Fruit fly (Drosophila melanogaster): Measurements from ENCODE around the gene Cby.

The Cby gene

DNA sequence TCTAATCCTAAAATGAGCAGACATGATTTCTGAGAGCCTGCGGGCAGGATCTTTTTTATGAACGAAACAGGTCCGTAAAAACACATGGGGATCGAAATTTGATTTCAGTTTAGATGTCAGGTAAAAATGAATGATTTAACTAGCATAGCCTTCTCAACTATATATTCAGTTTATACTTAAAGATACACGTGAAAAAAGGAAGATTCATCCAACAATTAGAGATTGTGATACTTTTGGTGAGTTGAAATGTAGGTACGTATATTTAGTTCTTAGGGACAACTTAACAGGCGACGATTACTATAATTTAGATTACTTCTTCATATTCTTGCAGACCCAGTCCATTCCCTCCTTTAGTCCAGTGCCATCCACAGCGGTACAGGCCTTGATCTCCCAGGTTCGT, 17.6 kb downstream of the Cby start, which contains the start of gene CG17819:
TSS of gene CG17819 (minus strand) at position 101 of the 400 bp plus-strand sequence.
- no peak for TF ChIP-seq CG17801 (GFP tag; optimal IDR thresholded peaks at IDR 0.05; ENCODE audit: partially characterized antibody)

DNA sequence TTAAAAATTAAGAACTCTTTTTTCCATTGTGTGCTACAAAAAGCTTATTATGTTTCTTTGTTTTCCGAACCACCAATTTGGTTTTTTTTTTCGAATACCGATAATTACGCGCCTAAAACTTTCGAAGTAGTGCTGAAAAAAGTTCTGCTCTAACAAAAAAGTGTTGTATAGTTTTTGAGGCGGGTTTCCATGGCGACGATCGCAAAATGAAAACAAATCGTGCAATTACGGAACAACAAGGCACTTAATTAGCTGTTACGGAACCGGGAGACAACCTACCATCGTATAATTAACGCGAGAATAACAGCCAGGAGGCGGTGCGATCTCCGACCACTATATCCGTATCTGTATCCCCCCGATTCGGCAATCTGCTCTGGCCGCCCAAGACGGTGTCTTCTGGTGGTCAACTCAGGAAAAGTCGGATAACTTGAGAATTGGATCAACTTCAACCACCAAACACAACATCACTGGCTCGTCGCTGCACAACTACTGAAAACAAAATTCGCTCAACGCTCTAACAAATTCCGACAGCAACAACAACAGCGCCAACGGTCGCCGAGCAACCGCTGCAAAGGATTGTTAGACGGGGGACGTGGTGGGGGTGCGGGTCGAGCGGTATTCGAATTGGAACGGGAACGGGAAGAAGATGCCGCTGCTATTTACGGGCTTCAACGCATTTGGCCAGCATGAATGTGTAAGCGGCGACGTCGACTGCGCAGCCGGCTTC, 19.2 kb downstream of the Cby start, which contains the start of the genes CG6678 and dnd:
TSS of gene CG6678 (plus strand) at position 169 of the 727 bp plus-strand sequence.
TSS of gene dnd (minus strand) at position 495 of the 727 bp plus-strand sequence.
- no peak for TF ChIP-seq CG17801 (GFP tag; optimal IDR thresholded peaks at IDR 0.05; ENCODE audit: partially characterized antibody)

DNA sequence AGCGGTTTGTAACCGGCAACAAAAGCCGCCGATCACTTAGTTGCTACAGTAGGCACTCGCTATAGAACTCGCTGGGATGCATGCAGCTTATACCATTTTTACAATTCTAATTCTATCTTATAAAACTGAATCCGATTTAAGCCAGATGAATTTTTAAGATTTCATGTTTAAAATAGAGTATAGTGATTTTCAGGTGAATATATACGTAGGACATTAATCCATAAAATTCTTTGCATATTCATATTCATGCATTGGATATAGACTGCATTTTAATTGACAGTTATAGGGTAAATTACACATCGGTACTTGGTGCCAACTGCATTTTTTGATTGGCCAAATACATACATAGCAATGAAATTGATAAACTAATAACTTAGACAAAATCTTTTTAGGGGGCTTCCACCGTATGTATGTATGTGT, 19.8 kb downstream of the Cby start:
- TF ChIP-seq CG17801 (GFP tag; optimal IDR thresholded peaks at IDR 0.05; ENCODE audit: partially characterized antibody): no peak

DNA sequence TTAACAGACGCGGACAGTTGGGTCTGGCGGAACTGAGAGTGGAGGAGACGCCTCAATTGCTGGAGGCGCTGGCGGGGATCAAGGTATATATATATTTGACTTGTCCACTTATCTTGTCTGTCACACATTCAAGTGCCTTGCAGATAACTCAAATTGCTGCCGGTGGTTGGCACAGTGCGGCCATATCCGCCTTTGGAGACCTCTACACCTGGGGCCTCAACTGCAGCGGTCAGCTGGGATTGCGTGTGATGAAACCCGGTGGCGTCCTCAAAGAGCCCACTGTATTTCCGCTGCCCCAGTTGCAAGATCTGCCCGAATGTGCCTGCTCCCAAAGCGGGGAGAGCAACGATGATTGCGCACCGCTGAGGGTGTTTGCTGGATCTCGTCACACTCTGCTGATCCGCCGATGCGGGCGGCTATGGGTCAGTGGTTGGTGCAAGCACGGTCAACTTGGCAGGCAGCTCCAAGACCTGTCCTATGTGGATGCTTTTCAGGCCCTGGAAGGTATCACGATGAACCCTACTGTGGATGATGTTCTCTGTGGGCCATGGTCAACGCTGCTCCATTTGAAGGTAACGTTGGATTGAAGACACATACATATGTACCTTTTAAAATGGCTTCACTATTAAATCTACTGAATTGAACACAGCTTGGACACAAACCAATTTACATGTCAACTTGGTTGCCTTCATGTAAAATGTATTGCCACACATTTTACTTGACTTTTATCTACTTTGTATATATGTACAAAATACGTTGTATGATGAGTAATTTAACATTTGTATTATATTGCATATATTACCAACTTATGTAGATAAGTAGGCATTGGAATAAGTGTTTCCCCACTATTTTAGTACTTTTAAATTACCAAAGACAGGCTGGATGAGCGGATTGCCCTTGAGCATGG, 21.1 kb downstream of the Cby start, which contains the start of gene CG43844:
TSS of gene CG43844 (plus strand) at position 844 of the 907 bp plus-strand sequence.
- TF ChIP-seq CG17801 (GFP tag; optimal IDR thresholded peaks at IDR 0.05; ENCODE audit: partially characterized antibody): no peak

DNA sequence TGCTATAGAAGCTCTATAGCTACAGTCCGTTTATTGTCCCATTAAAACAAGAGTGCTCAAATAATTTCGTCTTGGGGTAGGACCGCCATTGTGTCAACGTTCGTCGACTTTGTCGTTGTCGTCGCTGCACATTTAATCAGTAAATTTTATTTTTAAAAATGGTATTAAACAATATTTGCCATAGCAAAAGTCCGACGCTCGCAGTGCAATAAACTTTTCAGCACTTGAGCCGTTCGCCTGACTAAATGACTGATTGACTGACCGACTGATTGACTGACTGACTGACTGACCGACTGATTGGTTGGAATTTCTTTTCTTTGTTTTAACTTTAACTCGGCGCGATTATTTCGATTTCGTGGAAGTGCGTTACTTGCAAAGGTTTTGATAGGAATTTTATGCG, 22.1 kb downstream of the Cby start:
- TF ChIP-seq CG17801 (GFP tag; optimal IDR thresholded peaks at IDR 0.05; ENCODE audit: partially characterized antibody): no peak

DNA sequence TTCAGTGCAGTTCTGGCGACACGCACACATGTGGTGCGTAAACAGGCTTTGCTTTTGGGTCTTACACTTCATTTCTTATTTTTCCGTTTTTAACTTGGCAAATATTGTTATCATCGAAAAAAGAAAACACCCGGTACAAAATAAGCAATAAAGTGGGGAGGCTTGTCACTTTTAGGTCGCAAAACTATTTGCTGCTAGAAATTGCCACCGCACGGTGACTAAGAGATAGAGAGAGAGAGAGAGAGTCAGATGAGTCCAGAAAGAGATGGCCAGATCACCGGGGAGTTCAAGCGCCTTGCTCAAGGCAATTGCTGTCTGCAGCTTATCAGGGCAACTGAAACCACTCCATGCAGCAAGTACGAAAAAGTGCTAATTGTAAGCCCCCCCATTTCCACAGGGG, 22.9 kb downstream of the Cby start:
- no peak for TF ChIP-seq CG17801 (GFP tag; optimal IDR thresholded peaks at IDR 0.05; ENCODE audit: partially characterized antibody)

DNA sequence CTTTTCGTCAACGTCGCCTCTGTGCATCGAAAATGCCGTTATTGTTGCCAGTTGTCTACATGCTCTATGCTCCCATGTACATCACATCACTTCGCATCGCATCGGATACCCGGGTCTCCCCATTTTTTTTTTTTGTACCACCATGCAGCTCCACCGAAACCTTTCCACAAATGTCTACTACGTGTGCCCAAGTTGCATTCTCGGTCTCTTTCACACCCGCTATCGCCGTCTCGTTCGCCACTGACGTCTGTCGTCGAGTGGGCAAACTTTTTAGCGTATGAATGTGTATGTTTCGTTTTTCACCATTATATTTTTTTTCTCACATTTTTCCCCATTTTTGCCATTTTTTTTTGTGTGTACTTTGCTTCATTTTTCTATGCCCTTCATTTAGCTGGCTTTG, 24.6 kb downstream of the Cby start:
- TF ChIP-seq CG17801 (GFP tag; optimal IDR thresholded peaks at IDR 0.05; ENCODE audit: partially characterized antibody): no peak

DNA sequence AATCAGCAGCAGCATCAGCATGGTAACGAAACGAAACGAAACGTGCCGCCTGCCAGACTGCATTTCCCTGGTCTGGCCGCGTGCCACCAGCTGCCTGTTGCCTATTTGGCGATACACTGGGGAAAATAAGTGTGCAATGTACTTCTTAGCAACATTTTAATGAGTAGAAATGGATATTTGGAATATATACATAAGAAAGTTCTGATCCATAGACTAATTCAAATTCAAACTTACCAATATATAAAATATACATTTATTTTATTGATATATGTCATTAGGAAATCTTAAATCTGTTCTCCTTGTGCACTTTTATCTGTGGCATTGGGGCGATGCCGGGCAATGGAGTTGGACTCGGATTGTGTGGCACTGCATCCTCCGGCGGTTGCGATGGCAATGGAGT, 26.1 kb downstream of the Cby start:
- TF ChIP-seq CG17801 (GFP tag; optimal IDR thresholded peaks at IDR 0.05; ENCODE audit: partially characterized antibody): no peak

DNA sequence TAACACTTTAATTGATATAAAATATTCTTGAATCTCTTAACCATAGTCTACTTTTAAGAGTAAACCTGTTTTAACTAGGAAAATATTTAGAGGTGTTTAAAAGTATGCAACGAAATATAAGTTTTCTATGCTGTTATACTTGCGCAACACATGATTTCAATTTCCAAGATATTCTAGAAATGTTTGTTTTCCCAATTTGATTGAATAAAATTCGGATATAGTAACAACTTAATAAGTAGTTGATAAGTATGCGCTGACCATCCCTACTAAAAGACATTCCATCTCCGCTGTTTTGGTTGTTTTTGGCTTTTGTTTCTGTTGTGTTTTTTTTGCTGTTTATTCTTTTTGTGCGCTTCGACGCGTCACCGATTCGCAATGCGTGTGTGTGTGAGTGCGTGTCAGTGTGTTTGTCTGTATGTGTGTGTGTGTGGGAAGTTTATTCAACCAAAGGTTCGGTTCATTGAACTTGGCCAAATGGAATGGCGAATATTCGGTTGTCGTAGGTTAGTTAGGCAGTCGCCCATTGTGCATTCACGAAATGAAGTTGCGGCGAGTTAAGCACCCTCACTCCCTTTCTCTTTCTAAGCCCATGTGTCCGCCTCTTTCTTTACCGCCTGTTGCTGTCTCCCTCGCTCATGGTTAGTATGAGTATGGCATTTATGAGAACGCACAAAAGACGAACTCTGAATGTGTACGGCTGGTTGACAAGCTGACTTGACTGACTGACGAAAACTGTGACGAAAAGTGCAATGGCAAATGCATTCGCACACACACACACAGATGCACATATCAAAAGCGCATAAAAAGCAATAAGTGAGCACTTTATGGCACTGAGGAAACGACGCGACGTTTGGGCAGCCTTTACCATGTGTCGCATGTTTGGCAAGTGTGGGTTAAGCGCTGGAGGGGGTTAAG, 28.4 kb downstream of the Cby start:
- no peak for TF ChIP-seq CG17801 (GFP tag; optimal IDR thresholded peaks at IDR 0.05; ENCODE audit: partially characterized antibody)

DNA sequence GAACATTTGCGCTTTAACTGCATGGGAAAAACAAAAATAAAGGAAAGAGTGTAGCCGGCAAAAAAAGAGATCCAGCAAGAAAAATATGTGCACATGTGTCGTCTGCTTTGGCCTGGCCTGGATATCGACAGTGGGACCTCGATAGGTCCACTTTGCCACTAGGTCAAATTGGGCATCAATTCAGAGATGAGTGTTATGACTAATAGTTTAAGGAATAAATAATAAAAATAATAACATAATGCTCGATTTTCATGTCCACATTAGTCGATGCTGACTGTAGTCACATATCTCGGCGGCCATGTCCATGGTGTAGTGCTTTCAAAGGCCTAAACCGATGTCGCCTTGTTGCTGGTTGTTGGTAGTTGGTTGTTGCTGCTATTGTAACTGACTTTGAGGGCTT, 29.8 kb downstream of the Cby start:
- peak; percentile 49 for TF ChIP-seq CG17801 (GFP tag; optimal IDR thresholded peaks at IDR 0.05; ENCODE audit: partially characterized antibody)

DNA sequence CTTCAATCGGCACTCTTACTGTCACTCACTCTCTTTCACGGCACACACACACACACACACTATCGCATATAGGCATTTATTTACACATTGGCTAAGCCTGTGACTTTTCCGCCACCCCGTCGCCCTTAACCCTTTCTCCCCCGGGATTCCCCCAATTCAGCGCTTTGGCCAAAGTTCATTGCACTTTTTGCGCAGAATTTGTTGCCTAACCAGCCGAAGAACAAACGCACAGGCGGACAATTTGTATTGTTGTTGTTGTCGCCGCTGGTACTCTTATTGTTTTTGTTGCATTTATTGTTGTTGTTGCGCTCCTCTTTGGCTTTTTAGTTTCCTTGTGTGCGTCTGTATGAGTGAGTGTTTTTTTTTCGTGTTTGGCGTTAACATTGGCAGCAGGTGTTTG, 31.0 kb downstream of the Cby start:
- TF ChIP-seq CG17801 (GFP tag; optimal IDR thresholded peaks at IDR 0.05; ENCODE audit: partially characterized antibody): no peak

DNA sequence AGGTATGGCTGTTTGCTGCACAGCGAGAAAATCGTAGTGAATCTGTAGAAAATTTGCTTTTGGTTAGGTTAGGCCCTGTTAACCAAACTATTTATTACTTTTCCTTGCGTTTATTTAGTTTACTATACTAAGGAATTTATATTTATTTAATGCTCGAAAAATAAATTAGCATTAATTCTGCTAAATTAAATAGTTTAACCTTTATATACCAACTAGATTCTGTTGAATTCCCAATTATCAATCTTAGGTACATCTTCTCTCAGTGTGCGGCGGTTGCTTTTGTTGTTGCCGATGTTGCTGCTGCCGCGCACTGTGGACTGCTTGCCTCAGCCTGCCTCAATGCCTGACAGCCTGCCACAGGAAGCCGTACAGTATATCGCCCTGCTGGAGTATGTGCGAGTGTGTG, 31.4 kb downstream of the Cby start:
- no peak for TF ChIP-seq CG17801 (GFP tag; optimal IDR thresholded peaks at IDR 0.05; ENCODE audit: partially characterized antibody)

DNA sequence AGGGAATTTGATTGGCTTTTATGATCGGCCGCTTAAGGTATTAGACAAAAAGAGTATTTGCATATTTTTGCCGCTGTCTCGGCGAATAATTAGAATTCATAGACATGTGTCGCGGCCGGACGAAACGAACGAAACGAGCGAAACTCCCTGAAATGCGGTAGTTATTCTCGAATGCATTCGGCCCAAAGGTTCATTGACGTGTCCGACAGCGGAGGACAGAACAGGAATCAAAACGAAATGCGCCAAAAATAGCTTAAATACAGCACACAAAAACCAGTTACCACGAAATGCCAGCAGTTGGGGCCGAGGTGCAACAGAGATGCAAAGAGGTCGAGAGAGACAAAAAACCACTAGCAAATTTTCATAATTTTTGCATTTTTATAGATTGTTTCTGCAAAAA, 36.5 kb downstream of the Cby start:
- TF ChIP-seq CG17801 (GFP tag; optimal IDR thresholded peaks at IDR 0.05; ENCODE audit: partially characterized antibody): no peak

DNA sequence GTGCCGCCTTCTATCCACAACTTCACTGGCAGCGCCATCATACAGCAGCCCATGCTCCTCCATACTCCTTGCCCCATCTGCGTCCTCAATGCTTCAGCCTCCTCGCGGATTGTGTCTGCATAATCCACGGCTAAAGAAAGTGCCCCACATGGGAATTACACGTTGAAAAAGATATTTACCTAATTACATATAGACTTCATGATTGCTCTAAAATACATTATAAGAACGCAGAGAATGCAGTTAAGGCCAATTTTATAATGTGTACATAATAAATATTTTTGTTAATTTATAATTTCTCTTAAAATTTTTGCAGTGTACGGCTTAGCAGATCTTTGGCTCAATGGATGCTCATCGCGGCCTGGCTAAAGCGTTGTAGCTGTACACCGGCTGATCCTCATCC, 37.8 kb downstream of the Cby start:
- no peak for TF ChIP-seq CG17801 (GFP tag; optimal IDR thresholded peaks at IDR 0.05; ENCODE audit: partially characterized antibody)

DNA sequence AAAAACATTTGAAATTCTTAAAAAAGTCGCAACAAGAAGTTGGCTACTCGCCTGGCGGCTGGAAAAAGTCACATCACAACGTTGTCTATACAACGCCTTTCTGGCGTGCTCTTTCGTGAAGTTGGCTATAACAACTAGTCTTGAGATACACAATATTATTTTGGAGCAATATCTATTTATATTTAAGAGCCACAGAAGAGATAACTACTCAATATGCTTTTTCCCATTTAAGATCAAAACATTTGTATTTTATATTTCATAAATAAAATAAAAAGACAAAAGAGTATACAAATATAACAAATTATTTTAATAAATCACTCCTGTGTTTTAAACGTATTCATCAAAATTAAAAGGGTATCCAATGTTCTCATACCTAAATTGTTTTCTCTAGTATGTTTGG, 39.1 kb downstream of the Cby start:
- TF ChIP-seq CG17801 (GFP tag; optimal IDR thresholded peaks at IDR 0.05; ENCODE audit: partially characterized antibody): no peak
